Worm (Caenorhabditis elegans) whole organism, midembryonic: ENCODE measurements around the gene B0238.9.

ENCODE experiments used
- T22C8.4 ChIP-seq: fragments of 200-800 bp; sonication (Bioruptor generic); IDR thresholded peaks from 2 replicates; pipeline ENCODE4 v1.3.6; 2022; ENCODE audit warnings: missing genetic modification characterization, missing compliant biosample characterization
- cog-1 ChIP-seq: sonication (generic microtip); optimal IDR thresholded peaks from 2 replicates; lab custom pipeline; 2016; ENCODE audit warnings: missing genetic modification characterization, missing compliant biosample characterization
- flt-1 ChIP-seq: fragments of 200-800 bp; sonication (Bioruptor generic); IDR thresholded peaks from 2 replicates; pipeline ENCODE4 v1.3.6; 2022; ENCODE audit warnings: missing genetic modification characterization, missing compliant biosample characterization
- med-1 ChIP-seq: sonication (generic microtip); optimal IDR thresholded peaks from 2 replicates; lab custom pipeline; 2017; ENCODE audit warnings: missing genetic modification characterization, mild to moderate bottlenecking, missing compliant biosample characterization, antibody characterized with exemption, missing genetic modification reagents; ENCODE audit not compliant: insufficient read depth
- ref-1 ChIP-seq: fragments of 200-800 bp; sonication (Bioruptor generic); conservative IDR thresholded peaks from 2 replicates; pipeline ENCODE4 v1.3.6; 2022; ENCODE audit warnings: missing genetic modification reagents, missing genetic modification characterization, missing compliant biosample characterization

DNA sequence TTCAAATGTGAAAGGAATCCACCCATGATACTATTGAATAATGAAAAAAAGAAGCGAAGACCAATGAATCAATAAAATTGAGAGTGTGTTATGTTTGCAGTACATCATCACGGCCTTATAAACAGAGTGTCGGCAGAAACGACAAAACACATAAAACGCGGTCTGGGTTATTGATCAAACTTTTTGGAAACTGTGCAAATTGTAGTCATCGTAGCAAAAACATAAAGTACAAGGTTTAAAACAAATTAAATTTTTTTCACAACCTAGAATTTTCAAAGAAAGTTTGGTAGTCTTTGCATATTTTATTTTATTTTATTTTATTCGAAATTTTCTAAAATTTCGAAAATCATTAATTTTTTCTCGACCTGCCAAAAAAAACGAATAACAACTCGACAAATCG, 34.9 kb downstream of the B0238.9 start, which contains the start of gene cest-35.1:
- TF ChIP-seq flt-1 (GFP tag; lab: Robert Waterston, UW), result no peak
- TF ChIP-seq ref-1 (GFP tag; lab: Robert Waterston, UW), result no peak
- TF ChIP-seq cog-1 (tag; lab: Kevin White, UChicago), result no peak
- no peak for TF ChIP-seq T22C8.4 (GFP tag; lab: Robert Waterston, UW)
- no peak for TF ChIP-seq med-1 (GFP tag; lab: Kevin White, UChicago)
